Worm (Caenorhabditis elegans): ENCODE measurements around the gene Y46G5A.22.

DNA sequence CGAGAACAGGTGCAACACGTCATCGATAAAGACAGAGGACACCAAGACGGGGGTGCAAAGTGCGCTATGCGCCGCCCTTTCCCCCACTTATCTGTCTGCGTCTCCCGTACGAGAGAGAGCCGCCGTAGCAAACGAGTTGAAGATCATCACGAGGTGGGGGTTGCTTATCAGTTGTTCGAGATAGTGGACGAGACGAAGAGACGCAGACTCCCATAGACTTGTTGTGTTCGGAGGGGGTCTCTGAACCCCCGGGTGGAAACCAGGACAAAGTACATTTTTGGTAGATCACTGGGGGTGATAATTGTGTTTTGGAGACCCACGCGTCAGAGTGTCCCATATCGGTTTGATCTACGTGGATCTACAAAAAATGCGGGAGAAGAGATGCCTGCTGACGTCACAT lies 19.6 kb downstream of the Y46G5A.22 start:
- TF ChIP-seq hnd-1 (tag; optimal IDR thresholded peaks at IDR 0.05) (no peak), aly-1 (tag; optimal IDR thresholded peaks at IDR 0.05) (no peak), sea-1 (GFP tag; conservative IDR thresholded peaks at IDR 0.05) (no peak), ama-1 (optimal IDR thresholded peaks at IDR 0.05) (no peak), hmg-4 (GFP tag; optimal IDR thresholded peaks at IDR 0.05) (no peak), tbx-37 (GFP tag; conservative IDR thresholded peaks at IDR 0.05) (no peak), B0310.2 (tag; optimal IDR thresholded peaks at IDR 0.05) (no peak), scrt-1 (GFP tag; IDR thresholded peaks at IDR 0.05) (no peak)

Measured in whole organism, early embryonic.